Worm (Caenorhabditis elegans): Measurements from ENCODE around the gene Y32B12B.8.

- TF ChIP-seq nhr-28 (tag; optimal IDR thresholded peaks at IDR 0.05) (no peak), egl-27 (tag; optimal IDR thresholded peaks at IDR 0.05) (no peak), skn-1 (tag; optimal IDR thresholded peaks at IDR 0.05) (no peak), nhr-25 (tag; optimal IDR thresholded peaks at IDR 0.05; ENCODE audit: borderline replicate concordance, insufficient read depth) (no peak), nhr-11 (tag; optimal IDR thresholded peaks at IDR 0.05) (no peak), aha-1 (tag) (no peak), lsy-2 (tag; optimal IDR thresholded peaks at IDR 0.05) (no peak), F44E2.7 (GFP tag; IDR thresholded peaks at IDR 0.05) (no peak), unc-39 (tag; optimal IDR thresholded peaks at IDR 0.05) (no peak)
These were observed 35.4 kb downstream of the Y32B12B.8 start, which contains the start of gene nhr-233 for ce11 chrV:16570697-16571096.

Measured in whole organism, L4 larva.